Fruit fly (Drosophila melanogaster) whole organism, embryonic: ENCODE data around the gene CG31178.

Source experiments
- ATbp ChIP-seq: fragments of 200-800 bp; sonication (Bioruptor generic); optimal IDR thresholded peaks from 2 replicates; lab custom pipeline; 2017; ENCODE audit warnings: missing biosample characterization, mild to moderate bottlenecking, missing genetic modification characterization, missing genetic modification reagents
- B-H1 ChIP-seq: fragments of 200-800 bp; sonication (Bioruptor generic); IDR thresholded peaks from 3 replicates; pipeline ENCODE4 v1.3.6; 2022; ENCODE audit warnings: missing biosample characterization, missing genetic modification characterization
- CG13424 ChIP-seq: fragments of 200-800 bp; sonication (Bioruptor generic); optimal IDR thresholded peaks from 2 replicates; lab custom pipeline; 2019; ENCODE audit warnings: missing biosample characterization, mild to moderate bottlenecking, missing genetic modification characterization, moderate library complexity
- CG17802 ChIP-seq: fragments of 200-800 bp; sonication (Bioruptor generic); optimal IDR thresholded peaks from 2 replicates; lab custom pipeline; 2018; ENCODE audit warnings: missing biosample characterization, mild to moderate bottlenecking, missing genetic modification characterization, moderate library complexity
- CG2712 ChIP-seq: fragments of 200-800 bp; optimal IDR thresholded peaks from 3 replicates; lab custom pipeline; 2019; ENCODE audit warnings: missing biosample characterization, mild to moderate bottlenecking, missing genetic modification characterization, moderate library complexity
- CG30020 ChIP-seq: fragments of 200-800 bp; optimal IDR thresholded peaks from 2 replicates; lab custom pipeline; 2019; ENCODE audit warnings: missing biosample characterization, mild to moderate bottlenecking, missing genetic modification characterization, moderate library complexity
- CG3726 ChIP-seq: fragments of 200-800 bp; sonication (Bioruptor generic); IDR thresholded peaks from 3 replicates; pipeline ENCODE4, ENCODE4 v1.3.6; 2022; ENCODE audit warnings: missing biosample characterization, missing genetic modification characterization
- CG4282 ChIP-seq: fragments of 200-800 bp; sonication (Bioruptor generic); optimal IDR thresholded peaks from 2 replicates; lab custom pipeline; 2016; ENCODE audit warnings: missing biosample characterization, missing genetic modification characterization
- CG7786 ChIP-seq: fragments of 200-800 bp; sonication (Bioruptor generic); optimal IDR thresholded peaks from 2 replicates; lab custom pipeline; 2016; ENCODE audit warnings: missing biosample characterization, missing genetic modification characterization
- CG8089 ChIP-seq: fragments of 200-800 bp; sonication (Bioruptor generic); optimal IDR thresholded peaks from 3 replicates; lab custom pipeline; 2016; ENCODE audit warnings: missing biosample characterization, missing genetic modification characterization
- CG8924 ChIP-seq: fragments of 200-800 bp; optimal IDR thresholded peaks from 3 replicates; lab custom pipeline; 2019; ENCODE audit warnings: missing biosample characterization, mild to moderate bottlenecking, missing genetic modification characterization, moderate library complexity
- CkIIα-i1 ChIP-seq: fragments of 200-800 bp; sonication (Bioruptor generic); IDR thresholded peaks from 2 replicates; pipeline ENCODE4 v1.3.6; 2022; ENCODE audit warnings: missing biosample characterization, missing genetic modification characterization
- Dfd ChIP-seq, 2 experiments: fragments of >200 bp; optimal IDR thresholded peaks; 2 replicates each; lab custom pipeline; 2017; ENCODE audit warnings: missing biosample characterization in 2 of 2, missing genetic modification characterization in 2 of 2
- Dip3 ChIP-seq: fragments of 200-800 bp; sonication (Bioruptor generic); optimal IDR thresholded peaks from 3 replicates; lab custom pipeline; 2016; ENCODE audit warnings: missing biosample characterization, missing genetic modification characterization
- Drgx ChIP-seq: fragments of 200-800 bp; sonication (Bioruptor generic); IDR thresholded peaks from 2 replicates; pipeline ENCODE4 v1.3.6; 2022; ENCODE audit warnings: missing biosample characterization, missing genetic modification characterization
- Fer2 ChIP-seq: fragments of 200-800 bp; sonication (Bioruptor generic); optimal IDR thresholded peaks from 2 replicates; lab custom pipeline; 2018; ENCODE audit warnings: missing biosample characterization, mild to moderate bottlenecking, missing genetic modification characterization, moderate library complexity
- Gug ChIP-seq: fragments of 200-800 bp; sonication (Bioruptor generic); IDR thresholded peaks from 4 replicates; pipeline ENCODE4 v1.3.6; 2022; ENCODE audit warnings: missing biosample characterization, missing genetic modification characterization
- H2.0 ChIP-seq: fragments of 200-800 bp; sonication (Bioruptor generic); IDR thresholded peaks from 2 replicates; pipeline ENCODE4 v1.3.6; 2022; ENCODE audit warnings: missing biosample characterization, missing genetic modification characterization
- Hmx ChIP-seq: fragments of 200-800 bp; sonication (Bioruptor generic); optimal IDR thresholded peaks from 2 replicates; lab custom pipeline; 2016; ENCODE audit warnings: missing biosample characterization, missing genetic modification characterization
- Hr78 ChIP-seq, 2 experiments: fragments of 200-800 bp in 1 of 2; fragments of >200 bp in 1 of 2; sonication (Bioruptor generic) in 1 of 2; optimal IDR thresholded peaks; 2 replicates each; lab custom pipeline; 2017 to 2019; ENCODE audit warnings: missing biosample characterization in 2 of 2, missing genetic modification characterization in 2 of 2, mild to moderate bottlenecking in 1 of 2, moderate library complexity in 1 of 2
- Meics ChIP-seq: fragments of 200-800 bp; sonication (Bioruptor generic); optimal IDR thresholded peaks from 2 replicates; lab custom pipeline; 2017; ENCODE audit warnings: missing biosample characterization, mild to moderate bottlenecking, missing genetic modification characterization
- NfI ChIP-seq: fragments of 200-800 bp; sonication (Bioruptor generic); optimal IDR thresholded peaks from 3 replicates; lab custom pipeline; 2018; ENCODE audit warnings: missing biosample characterization, mild to moderate bottlenecking, missing genetic modification characterization, moderate library complexity
- Sry-δ ChIP-seq: fragments of 200-800 bp; sonication (Bioruptor generic); optimal IDR thresholded peaks from 2 replicates; lab custom pipeline; 2016; ENCODE audit warnings: missing biosample characterization, missing genetic modification characterization
- Tbp ChIP-seq: fragments of >200 bp; optimal IDR thresholded peaks from 2 replicates; lab custom pipeline; 2018; ENCODE audit warnings: missing biosample characterization, missing genetic modification characterization
- Vsx1 ChIP-seq: fragments of 200-800 bp; sonication (Bioruptor generic); optimal IDR thresholded peaks from 2 replicates; lab custom pipeline; 2017; ENCODE audit warnings: missing biosample characterization, mild to moderate bottlenecking, missing genetic modification characterization, missing genetic modification reagents
- ab ChIP-seq: fragments of 200-800 bp; sonication (Bioruptor generic); optimal IDR thresholded peaks from 2 replicates; lab custom pipeline; 2016; ENCODE audit warnings: missing biosample characterization, missing genetic modification characterization
- abd-A ChIP-seq: fragments of 200-800 bp; sonication (Bioruptor generic); optimal IDR thresholded peaks from 3 replicates; lab custom pipeline; 2019; ENCODE audit warnings: missing biosample characterization, mild to moderate bottlenecking, missing genetic modification characterization, moderate library complexity
- ase ChIP-seq: fragments of 200-800 bp; sonication (Bioruptor generic); IDR thresholded peaks from 3 replicates; pipeline ENCODE4 v1.3.6; 2022; ENCODE audit warnings: missing biosample characterization, missing genetic modification characterization
- bcd ChIP-seq: fragments of 200-800 bp; sonication (Bioruptor generic); optimal IDR thresholded peaks from 2 replicates; lab custom pipeline; 2017; ENCODE audit warnings: missing biosample characterization, mild to moderate bottlenecking, missing genetic modification characterization
- cato ChIP-seq: fragments of 200-800 bp; sonication (Bioruptor generic); optimal IDR thresholded peaks from 2 replicates; lab custom pipeline; 2016; ENCODE audit warnings: missing biosample characterization, missing genetic modification characterization, borderline replicate concordance
- chm ChIP-seq: fragments of 200-800 bp; sonication (Bioruptor generic); IDR thresholded peaks from 2 replicates; pipeline ENCODE4 v1.3.6; 2022; ENCODE audit warnings: missing biosample characterization, missing genetic modification characterization
- ci ChIP-seq: fragments of 200-800 bp; sonication (Bioruptor generic); IDR thresholded peaks from 3 replicates; pipeline ENCODE4 v1.3.6; 2022; ENCODE audit warnings: missing biosample characterization, missing genetic modification characterization
- dimm ChIP-seq: fragments of 200-800 bp; sonication (Bioruptor generic); IDR thresholded peaks from 2 replicates; pipeline ENCODE4 v1.3.6; 2022; ENCODE audit warnings: missing biosample characterization, missing genetic modification characterization
- dpn ChIP-seq, 2 experiments: fragments of 200-800 bp; sonication (Bioruptor generic); optimal IDR thresholded peaks; 3 replicates each; lab custom pipeline; 2016; ENCODE audit warnings: missing biosample characterization in 2 of 2, missing genetic modification characterization in 2 of 2
- emc ChIP-seq: fragments of 200-800 bp; sonication (Bioruptor generic); optimal IDR thresholded peaks from 2 replicates; lab custom pipeline; 2016; ENCODE audit warnings: missing biosample characterization, missing genetic modification characterization
- eve ChIP-seq, 2 experiments: fragments of >200 bp; optimal IDR thresholded peaks; 2 replicates each; lab custom pipeline; 2017; ENCODE audit warnings: missing biosample characterization in 2 of 2, missing genetic modification characterization in 2 of 2
- fd96Cb ChIP-seq: fragments of 200-800 bp; sonication (Bioruptor generic); optimal IDR thresholded peaks from 2 replicates; lab custom pipeline; 2018; ENCODE audit warnings: missing biosample characterization, mild to moderate bottlenecking, missing genetic modification characterization, moderate library complexity
- fu2 ChIP-seq: fragments of 200-800 bp; sonication (Bioruptor generic); optimal IDR thresholded peaks from 2 replicates; lab custom pipeline; 2016; ENCODE audit warnings: missing biosample characterization, missing genetic modification characterization
- grau ChIP-seq: fragments of 200-800 bp; optimal IDR thresholded peaks from 3 replicates; lab custom pipeline; 2019; ENCODE audit warnings: missing biosample characterization, mild to moderate bottlenecking, missing genetic modification characterization, moderate library complexity
- jigr1 ChIP-seq: fragments of 200-800 bp; sonication (Bioruptor generic); IDR thresholded peaks from 3 replicates; pipeline ENCODE4 v1.3.6; 2022; ENCODE audit warnings: missing biosample characterization, missing genetic modification characterization
- jumu ChIP-seq: fragments of 200-800 bp; sonication (Bioruptor generic); optimal IDR thresholded peaks from 3 replicates; lab custom pipeline; 2016; ENCODE audit warnings: missing biosample characterization, missing genetic modification characterization
- klu ChIP-seq: fragments of 200-800 bp; sonication (Bioruptor generic); IDR thresholded peaks from 2 replicates; pipeline ENCODE4 v1.3.6; 2022; ENCODE audit warnings: missing biosample characterization, missing genetic modification characterization
- mam ChIP-seq: fragments of 200-800 bp; sonication (Bioruptor generic); optimal IDR thresholded peaks from 3 replicates; lab custom pipeline; 2016; ENCODE audit warnings: missing biosample characterization, missing genetic modification characterization
- mirr ChIP-seq: fragments of 200-800 bp; sonication (Bioruptor generic); optimal IDR thresholded peaks from 3 replicates; lab custom pipeline; 2018; ENCODE audit warnings: missing biosample characterization, mild to moderate bottlenecking, missing genetic modification characterization
- nerfin-2 ChIP-seq: fragments of 200-800 bp; sonication (Bioruptor generic); IDR thresholded peaks from 2 replicates; pipeline ENCODE4 v1.3.6; 2022; ENCODE audit warnings: missing biosample characterization, missing genetic modification characterization; ENCODE audit not compliant: partially characterized antibody
- phol ChIP-seq: fragments of 200-800 bp; sonication (Bioruptor generic); optimal IDR thresholded peaks from 3 replicates; lab custom pipeline; 2018; ENCODE audit warnings: missing biosample characterization, mild to moderate bottlenecking, missing genetic modification characterization, moderate library complexity
- repo ChIP-seq: fragments of 200-800 bp; sonication (Bioruptor generic); optimal IDR thresholded peaks from 2 replicates; lab custom pipeline; 2016; ENCODE audit warnings: missing biosample characterization, missing genetic modification characterization
- sens-2 ChIP-seq: fragments of 200-800 bp; sonication (Bioruptor generic); IDR thresholded peaks from 2 replicates; pipeline ENCODE4 v1.3.6; 2022; ENCODE audit warnings: missing biosample characterization, missing genetic modification characterization
- sim ChIP-seq: fragments of 200-800 bp; sonication (Bioruptor generic); IDR thresholded peaks from 2 replicates; pipeline ENCODE4 v1.3.6; 2022; ENCODE audit warnings: missing biosample characterization, missing genetic modification characterization
- sug ChIP-seq: fragments of 200-800 bp; optimal IDR thresholded peaks from 2 replicates; lab custom pipeline; 2019; ENCODE audit warnings: missing biosample characterization, mild to moderate bottlenecking, missing genetic modification characterization, moderate library complexity

CG31178 gene

dm6 chr3R:21828785-21829486 is 44.6 kb upstream of the CG31178 start (continued):
- peak; percentile 55; the same call in 1 of the 2 replicates for TF ChIP-seq chm (GFP tag; lab: Robert Waterston, UW)
- TF ChIP-seq CG30020 (tag; lab: Kevin White, UChicago), result peak; percentile 63
- TF ChIP-seq dpn (GFP tag; optimal IDR thresholded peaks at IDR 0.05; lab: Kevin White, UChicago), result peak in 1 of 2 experiments; percentile 41
- no peak for TF ChIP-seq sens-2 (GFP tag; lab: Robert Waterston, UW)
- no peak for TF ChIP-seq CG8089
- no peak for TF ChIP-seq jumu (GFP tag; lab: Kevin White, UChicago)
- TF ChIP-seq ab, result no peak
- TF ChIP-seq bcd (GFP tag; lab: Kevin White, UChicago), result peak; percentile 59
- peak; percentile 9 for TF ChIP-seq CG17802 (tag; lab: Kevin White, UChicago)
- peak; percentile 78 for TF ChIP-seq CG8924
- TF ChIP-seq H2.0 (GFP tag; lab: Robert Waterston, UW), result peak; percentile 24; the same call in 1 of the 2 replicates
- peak; percentile 86 for TF ChIP-seq Drgx (GFP tag; lab: Robert Waterston, UW)
- no peak for TF ChIP-seq CkIIα-i1
- no peak for TF ChIP-seq mam (GFP tag; lab: Kevin White, UChicago)
- no peak for TF ChIP-seq mirr (GFP tag; lab: Kevin White, UChicago)
- 0 out of 4 replicates have a peak, but pooled peaks have one; percentile 15 for TF ChIP-seq Gug (GFP tag; lab: Robert Waterston, UW)
- peak; percentile 51 for TF ChIP-seq cato (GFP tag; lab: Kevin White, UChicago)
- no peak for TF ChIP-seq jigr1 (GFP tag; lab: Robert Waterston, UW)
- peak; percentile 84 for TF ChIP-seq fd96Cb
- no peak for TF ChIP-seq Dip3 (GFP tag; lab: Kevin White, UChicago)
- TF ChIP-seq Hmx (GFP tag; lab: Kevin White, UChicago), result no peak
- no peak for TF ChIP-seq CG4282 (GFP tag; lab: Kevin White, UChicago)
- peak in 1 of 2 experiments; percentile 80 for TF ChIP-seq eve (GFP tag; optimal IDR thresholded peaks at IDR 0.05; lab: Kevin White, UChicago)
- TF ChIP-seq CG3726 (GFP tag; lab: Robert Waterston, UW), result 0 out of 3 replicates have a peak, but pooled peaks have one; percentile 30
- no peak for TF ChIP-seq dimm (GFP tag; lab: Robert Waterston, UW)
- TF ChIP-seq Hr78 (GFP tag; optimal IDR thresholded peaks at IDR 0.05; lab: Kevin White, UChicago), result peak in 1 of 2 experiments; percentile 56
- TF ChIP-seq Dfd (GFP tag; optimal IDR thresholded peaks at IDR 0.05; lab: Kevin White, UChicago), result no peak
- peak; percentile 96 for TF ChIP-seq CG2712
- no peak for TF ChIP-seq Tbp
- TF ChIP-seq nerfin-2 (GFP tag; lab: Robert Waterston, UW), result no peak
- no peak for TF ChIP-seq Sry-δ (GFP tag; lab: Kevin White, UChicago)
- peak; percentile 32 for TF ChIP-seq Vsx1 (GFP tag; lab: Kevin White, UChicago)
- TF ChIP-seq sug (tag; lab: Kevin White, UChicago), result no peak
- TF ChIP-seq grau (tag; lab: Kevin White, UChicago), result peak; percentile 79
- TF ChIP-seq repo (GFP tag; lab: Kevin White, UChicago), result no peak
- no peak for TF ChIP-seq NfI (GFP tag; lab: Kevin White, UChicago)
- no peak for TF ChIP-seq klu
- TF ChIP-seq Meics, result no peak
- TF ChIP-seq emc, result no peak
- TF ChIP-seq B-H1, result no peak
- peak; percentile 70 for TF ChIP-seq ATbp (GFP tag; lab: Kevin White, UChicago)
- TF ChIP-seq CG7786 (GFP tag; lab: Kevin White, UChicago), result no peak
- TF ChIP-seq ase (GFP tag; lab: Robert Waterston, UW), result no peak; the same call in 2 of the 3 replicates
- TF ChIP-seq sim (GFP tag; lab: Robert Waterston, UW), result peak; percentile 56; the same call in 1 of the 2 replicates
- peak; percentile 89 for TF ChIP-seq phol
- peak; percentile 73; the same call in 2 of the 3 replicates for TF ChIP-seq ci (GFP tag; lab: Robert Waterston, UW)
- no peak for TF ChIP-seq fu2
- TF ChIP-seq abd-A (tag; lab: Kevin White, UChicago), result peak; percentile 60
- no peak for TF ChIP-seq Fer2
- TF ChIP-seq CG13424 (tag; lab: Kevin White, UChicago), result peak; percentile 75
